Fruit fly (Drosophila melanogaster): ENCODE measurements around the gene sloth1.

Gene sloth1

DNA sequence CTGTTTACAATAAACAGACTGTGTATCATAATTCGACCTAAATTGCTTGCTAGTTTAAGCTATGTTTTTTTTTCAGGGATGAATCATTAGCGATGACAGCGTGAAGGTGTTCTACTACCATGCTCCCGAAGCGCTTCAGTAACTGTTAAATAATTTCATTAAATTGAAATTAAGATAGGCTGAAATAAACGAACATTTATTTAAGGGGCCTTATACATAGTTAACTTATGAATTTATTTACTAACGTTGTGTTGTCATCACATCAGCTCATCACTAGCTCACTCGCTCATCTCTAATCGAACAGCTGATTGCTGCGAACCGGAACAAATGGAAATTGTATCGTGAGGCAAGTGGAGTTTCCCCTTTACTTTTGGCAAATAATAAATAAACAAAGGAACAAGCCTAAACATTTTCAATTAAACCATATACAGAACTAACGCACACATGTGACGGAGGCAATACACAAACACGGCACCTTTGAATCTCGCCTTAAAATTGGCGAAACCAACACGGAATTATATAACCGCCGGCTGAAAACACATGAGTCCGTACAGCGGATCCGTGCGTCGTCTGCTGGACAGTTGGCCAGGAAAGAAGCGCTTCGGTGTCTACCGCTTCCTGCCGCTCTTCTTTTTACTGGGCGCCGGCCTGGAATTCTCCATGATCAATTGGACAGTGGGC lies at the start of gene sloth1, which contains the start of the genes cm and sloth2:
Gene sloth1, plus strand, starts transcription at position 295 of the 681 bp plus-strand sequence.
Gene cm, minus strand, starts transcription at position 83 of the 681 bp plus-strand sequence.
Gene sloth2, plus strand, starts transcription at position 295 of the 681 bp plus-strand sequence.
- no peak for TF ChIP-seq CTCF (optimal IDR thresholded peaks at IDR 0.05)
- no peak for TF ChIP-seq CG8478 (optimal IDR thresholded peaks at IDR 0.05)

DNA sequence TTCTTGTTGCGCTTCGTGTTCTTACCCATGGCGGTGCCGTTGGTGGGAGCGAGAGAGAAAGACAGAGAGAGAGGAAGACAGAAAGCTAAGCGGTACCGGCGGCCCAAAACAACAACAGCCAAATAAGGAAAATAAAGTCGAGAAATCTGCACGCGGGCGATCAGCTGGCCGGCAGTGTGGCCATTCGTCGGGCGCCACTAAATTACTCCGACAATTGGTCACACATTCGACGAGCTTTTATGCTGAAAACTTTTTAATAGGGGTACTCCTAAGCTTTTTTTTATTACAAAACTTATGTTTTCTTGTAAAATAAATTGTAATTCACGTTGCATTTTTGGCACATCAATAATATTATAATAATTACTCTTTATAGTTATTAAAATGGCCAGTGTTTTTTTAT lies 42.6 kb upstream of the sloth1 start, which contains the start of gene Setd3:
Gene Setd3, minus strand, starts transcription at position 187 of the 400 bp plus-strand sequence.
- TF ChIP-seq CTCF (optimal IDR thresholded peaks at IDR 0.05) (no peak), CG8478 (optimal IDR thresholded peaks at IDR 0.05) (no peak)

DNA sequence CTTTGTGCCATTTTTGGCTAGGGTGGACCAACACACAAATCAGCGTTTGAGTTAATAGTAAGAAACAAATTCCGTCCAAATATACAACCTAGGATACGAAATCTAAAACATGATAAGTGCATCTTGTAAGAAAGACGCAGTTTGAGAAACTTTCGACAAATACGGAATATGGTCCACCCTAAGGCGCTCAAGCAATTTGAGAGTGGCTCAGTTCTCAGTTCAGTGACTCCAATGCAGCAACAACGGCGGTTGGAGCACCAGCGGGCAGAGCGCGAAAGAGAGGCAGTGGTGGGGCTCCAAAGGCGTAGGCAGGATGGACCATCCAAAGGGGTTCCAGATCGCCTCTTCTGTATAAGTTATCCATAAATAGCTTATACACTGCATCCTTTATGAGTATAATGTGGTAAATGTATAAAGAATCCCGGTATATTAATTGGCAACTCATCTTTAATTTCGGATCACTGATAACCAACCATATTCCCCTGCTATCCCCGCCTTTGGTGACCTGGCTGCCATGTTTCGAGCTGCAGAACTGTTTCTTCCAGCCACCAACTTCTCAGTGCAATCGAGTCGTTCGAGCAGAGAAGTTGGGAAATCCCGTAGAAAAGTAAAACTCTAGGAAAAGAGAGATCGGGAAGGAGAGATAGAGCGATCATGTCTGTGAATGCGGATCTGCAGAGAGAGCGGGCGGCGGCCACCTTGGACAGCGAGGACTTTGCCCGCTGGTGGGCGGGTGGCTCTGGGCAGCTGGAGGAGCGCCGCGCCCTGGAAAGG lies 41.6 kb upstream of the sloth1 start, which contains the start of gene CG4586:
Gene CG4586, plus strand, starts transcription at position 555 of the 774 bp plus-strand sequence.
- TF ChIP-seq CTCF (optimal IDR thresholded peaks at IDR 0.05): no peak
- no peak for TF ChIP-seq CG8478 (optimal IDR thresholded peaks at IDR 0.05)

dm6 chrX:6973340-6973739 lies 37.8 kb upstream of the sloth1 start, which contains the start of gene CG3040:
CG3040 (minus strand) TSS chrX:6973393.
- no peak for TF ChIP-seq CG8478 (optimal IDR thresholded peaks at IDR 0.05)
- peak in 1 of 2 experiments; percentile 37 for TF ChIP-seq CTCF (optimal IDR thresholded peaks at IDR 0.05)

DNA sequence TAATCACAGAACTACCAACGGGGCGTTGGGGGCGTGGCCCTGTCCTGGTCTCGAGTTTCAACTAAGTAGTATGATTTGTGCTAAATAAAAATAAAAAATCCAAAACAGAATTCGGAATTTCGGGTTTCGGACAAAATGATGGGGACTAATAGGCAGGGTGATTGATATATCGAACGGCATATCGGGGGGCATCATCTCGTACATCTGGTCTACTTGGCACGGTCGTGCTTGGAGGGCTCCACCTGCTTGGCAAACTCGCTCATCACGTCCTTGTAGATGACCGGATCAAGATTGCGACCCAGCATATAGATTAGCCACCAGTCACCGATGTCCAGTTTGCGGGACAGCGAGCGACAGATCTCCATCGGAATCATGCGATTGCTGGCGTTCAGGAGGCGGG lies 36.9 kb upstream of the sloth1 start:
- TF ChIP-seq CG8478 (optimal IDR thresholded peaks at IDR 0.05) (no peak), CTCF (optimal IDR thresholded peaks at IDR 0.05) (no peak)

DNA sequence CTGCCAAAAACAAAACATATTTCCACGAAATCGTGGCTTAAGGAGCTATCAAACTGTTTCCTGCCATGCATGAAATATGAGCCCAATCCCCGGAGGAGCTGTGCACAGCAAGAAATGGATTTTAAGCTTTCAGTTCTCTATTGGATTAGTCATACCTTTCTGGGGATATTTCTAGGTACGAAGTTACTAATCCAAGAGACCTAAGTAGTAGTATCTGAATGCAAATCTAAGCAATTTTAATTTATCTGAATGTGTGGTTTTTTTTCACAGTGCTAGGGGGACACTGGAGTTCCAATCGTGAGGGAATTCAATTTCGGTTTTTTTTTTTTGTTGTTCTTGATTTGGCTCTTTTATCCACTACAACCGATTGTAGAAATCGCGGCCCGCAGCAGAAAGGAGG lies 34.8 kb upstream of the sloth1 start:
- TF ChIP-seq CTCF (optimal IDR thresholded peaks at IDR 0.05) (no peak), CG8478 (optimal IDR thresholded peaks at IDR 0.05) (no peak)

DNA sequence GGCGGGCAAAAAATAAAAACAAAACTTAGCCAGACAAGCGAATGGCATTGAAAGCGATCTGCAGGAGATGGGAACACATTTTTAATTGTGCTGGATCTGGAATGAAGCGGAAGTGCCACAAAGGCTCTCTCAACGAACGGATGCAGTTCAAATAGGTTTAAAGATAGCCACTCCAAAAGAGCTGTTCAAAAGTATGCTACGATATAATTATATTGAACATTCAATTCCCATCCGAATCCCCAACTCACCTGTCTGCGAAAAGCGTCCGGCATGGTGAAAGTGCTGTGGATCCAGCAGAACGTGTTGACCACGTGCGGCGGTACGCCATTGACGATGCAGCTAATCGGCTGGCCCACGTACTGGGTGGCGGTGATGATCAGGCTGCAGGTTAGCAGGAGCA lies 34.2 kb upstream of the sloth1 start:
- no peak for TF ChIP-seq CTCF (optimal IDR thresholded peaks at IDR 0.05)
- no peak for TF ChIP-seq CG8478 (optimal IDR thresholded peaks at IDR 0.05)

DNA sequence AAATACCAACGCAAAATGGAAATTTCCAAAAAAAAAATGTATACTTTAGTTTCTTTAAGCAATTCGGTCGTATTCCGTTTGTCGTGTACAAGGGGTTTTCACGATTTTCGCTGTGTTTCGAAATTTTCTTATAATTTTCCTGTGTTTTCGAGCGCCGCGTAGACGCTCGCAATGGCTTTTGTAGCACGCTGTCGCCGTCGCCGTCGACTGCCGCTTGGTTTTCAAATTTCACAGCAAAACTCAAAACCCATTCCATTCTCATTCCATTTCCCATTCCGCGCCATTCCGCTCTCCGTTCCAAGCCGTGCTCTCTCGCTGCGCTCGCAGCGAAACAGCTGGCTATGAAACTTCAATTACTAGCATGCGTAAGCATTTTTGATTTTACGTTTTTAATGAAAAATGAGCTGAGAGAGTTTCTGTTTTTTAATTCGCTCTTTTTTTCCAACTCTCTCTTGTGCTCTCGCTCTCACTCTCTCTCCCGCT lies 29.6 kb upstream of the sloth1 start:
- TF ChIP-seq CTCF (optimal IDR thresholded peaks at IDR 0.05) (no peak), CG8478 (optimal IDR thresholded peaks at IDR 0.05) (no peak)

DNA sequence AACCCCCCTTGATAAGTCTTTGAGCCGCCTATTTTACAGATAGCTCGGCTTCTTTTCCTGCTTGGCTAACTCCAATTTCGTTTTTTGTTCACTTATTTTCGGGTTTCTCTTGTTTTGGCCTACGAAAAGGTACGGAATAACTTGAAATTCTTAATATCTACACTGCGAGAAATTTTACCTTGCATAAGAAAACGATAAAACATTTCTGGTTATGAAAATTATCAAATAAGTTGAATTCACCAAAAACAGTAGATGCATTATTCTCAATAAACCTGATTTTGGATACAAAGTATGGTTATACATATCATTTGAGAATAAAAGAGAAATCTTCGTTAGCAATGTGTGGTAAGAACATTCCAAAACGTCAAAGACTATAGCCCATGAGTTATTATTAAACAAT lies 29.1 kb upstream of the sloth1 start:
- TF ChIP-seq CTCF (optimal IDR thresholded peaks at IDR 0.05) (no peak), CG8478 (optimal IDR thresholded peaks at IDR 0.05) (no peak)

dm6 chrX:6982705-6983384 lies 28.3 kb upstream of the sloth1 start:
- TF ChIP-seq CTCF (optimal IDR thresholded peaks at IDR 0.05) (no peak), CG8478 (optimal IDR thresholded peaks at IDR 0.05) (no peak)

- TF ChIP-seq CG8478 (optimal IDR thresholded peaks at IDR 0.05) (no peak), CTCF (optimal IDR thresholded peaks at IDR 0.05) (no peak)
These were observed 27.4 kb upstream of the sloth1 start for dm6 chrX:6983500-6984320.

dm6 chrX:6985182-6985851 lies 25.8 kb upstream of the sloth1 start:
- TF ChIP-seq CG8478 (optimal IDR thresholded peaks at IDR 0.05): no peak
- TF ChIP-seq CTCF (optimal IDR thresholded peaks at IDR 0.05): no peak

DNA sequence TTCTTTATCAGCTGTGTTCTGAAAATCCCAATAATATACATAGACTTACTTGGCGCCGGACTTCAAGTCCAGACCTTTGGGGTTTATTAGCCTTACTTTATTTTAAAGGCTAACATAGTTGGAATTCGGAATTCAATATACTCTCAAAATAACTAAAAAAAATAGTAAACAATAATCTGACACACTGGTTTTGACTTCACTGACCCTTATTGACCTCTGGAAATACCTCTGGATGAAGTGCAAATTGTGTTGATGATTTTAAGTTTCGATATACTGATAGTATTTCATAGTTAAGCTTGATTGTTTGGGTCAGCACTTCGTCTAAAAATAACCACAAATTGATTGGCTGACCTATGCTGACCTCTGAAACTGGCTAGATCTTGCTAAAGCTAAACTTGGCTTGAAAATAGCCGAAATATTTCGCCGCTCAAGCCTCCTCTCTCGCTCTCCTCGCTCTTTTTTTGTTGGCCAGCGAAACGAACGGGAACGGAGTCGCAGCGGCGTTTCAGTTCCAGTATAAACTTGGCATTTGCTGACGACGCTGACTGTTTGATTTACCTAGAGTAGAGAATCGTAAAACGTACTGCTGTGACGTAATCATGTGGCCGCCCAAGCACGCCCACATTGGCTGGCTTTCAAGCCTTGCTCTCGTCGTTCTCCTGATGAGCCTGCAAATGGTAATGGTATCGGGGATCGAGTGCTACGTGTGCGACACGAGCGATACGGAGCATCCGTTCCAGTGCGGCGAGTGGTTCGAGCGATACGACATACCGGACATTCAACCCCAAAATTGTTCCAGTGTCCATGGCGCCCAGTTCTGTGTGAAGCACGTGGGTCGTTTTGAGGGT lies 25.0 kb upstream of the sloth1 start, which contains the start of gene bou:
Gene bou, plus strand, starts transcription at position 507 of the 848 bp plus-strand sequence.
- TF ChIP-seq CG8478 (optimal IDR thresholded peaks at IDR 0.05) (no peak), CTCF (optimal IDR thresholded peaks at IDR 0.05) (no peak)

Data from S2 (cell line).